Fruit fly (Drosophila melanogaster): ENCODE results near the gene CG42564.

The CG42564 gene

DNA sequence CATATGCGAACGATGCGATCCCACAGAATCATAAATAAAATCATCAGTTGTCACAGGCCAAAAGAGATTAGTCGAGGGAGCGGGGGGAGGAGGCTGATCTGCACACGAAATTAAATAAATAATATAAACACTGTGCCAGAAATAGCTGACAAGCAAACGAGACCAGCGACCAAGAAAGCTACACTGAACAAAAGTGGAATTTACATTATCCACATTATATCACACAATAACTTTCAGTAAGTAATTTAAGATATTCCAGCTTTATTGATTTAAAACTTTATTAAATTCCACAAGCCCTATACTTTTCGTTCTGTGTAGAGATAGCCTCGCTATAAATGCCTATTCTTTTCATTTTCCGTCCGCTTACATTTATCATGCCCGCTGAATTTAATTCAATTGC lies 29.9 kb downstream of the CG42564 start (continued):
- TF ChIP-seq CG11398 (GFP tag; optimal IDR thresholded peaks at IDR 0.05): peak; percentile 23
- TF ChIP-seq Dek (tag; optimal IDR thresholded peaks at IDR 0.05): peak; percentile 64
- TF ChIP-seq CG3281 (GFP tag; optimal IDR thresholded peaks at IDR 0.05): peak; percentile 77
- peak; percentile 80 for TF ChIP-seq Meics (GFP tag; optimal IDR thresholded peaks at IDR 0.05)
- TF ChIP-seq Hmr (GFP tag; optimal IDR thresholded peaks at IDR 0.05): peak; percentile 79
- no peak for TF ChIP-seq Dll (GFP tag; IDR thresholded peaks at IDR 0.05; ENCODE audit: partially characterized antibody)
- no peak for TF ChIP-seq Dp (GFP tag; optimal IDR thresholded peaks at IDR 0.05)
- no peak for TF ChIP-seq CG16813 (GFP tag; IDR thresholded peaks at IDR 0.05; ENCODE audit: partially characterized antibody)
- no peak for TF ChIP-seq Bgb (GFP tag; IDR thresholded peaks at IDR 0.05; ENCODE audit: partially characterized antibody)
- TF ChIP-seq HHEX (GFP tag; optimal IDR thresholded peaks at IDR 0.05): peak; percentile 84
- TF ChIP-seq D19B (GFP tag; optimal IDR thresholded peaks at IDR 0.05): peak; percentile 60
- TF ChIP-seq salm (tag; optimal IDR thresholded peaks at IDR 0.05): peak; percentile 59
- TF ChIP-seq Xbp1 (GFP tag; optimal IDR thresholded peaks at IDR 0.05): peak; percentile 84
- peak; percentile 71 for TF ChIP-seq Vsx1 (GFP tag; optimal IDR thresholded peaks at IDR 0.05)
- peak; percentile 86 for TF ChIP-seq unpg (GFP tag; optimal IDR thresholded peaks at IDR 0.05)
- peak; percentile 85; the same call in 1 of the 2 replicates for TF ChIP-seq CG32767 (GFP tag; IDR thresholded peaks at IDR 0.05)
- peak; percentile 43 for TF ChIP-seq ab (GFP tag; optimal IDR thresholded peaks at IDR 0.05)
- TF ChIP-seq z (GFP tag; IDR thresholded peaks at IDR 0.05): no peak
- TF ChIP-seq CG11504 (tag; optimal IDR thresholded peaks at IDR 0.05): peak; percentile 83
- TF ChIP-seq BtbVII (GFP tag; optimal IDR thresholded peaks at IDR 0.05): peak; percentile 51
- peak; percentile 60 for TF ChIP-seq CG14710 (tag; optimal IDR thresholded peaks at IDR 0.05)
- no peak for TF ChIP-seq mld (GFP tag; IDR thresholded peaks at IDR 0.05; ENCODE audit: partially characterized antibody)
- TF ChIP-seq dati (GFP tag; IDR thresholded peaks at IDR 0.05): peak; percentile 78
- no peak for TF ChIP-seq CG4360 (GFP tag; IDR thresholded peaks at IDR 0.05)
- peak; percentile 91 for TF ChIP-seq dysf (GFP tag; IDR thresholded peaks at IDR 0.05)
- TF ChIP-seq ro (GFP tag; IDR thresholded peaks at IDR 0.05): peak; percentile 65; the same call in 1 of the 2 replicates
- no peak for TF ChIP-seq CG42726 (GFP tag; IDR thresholded peaks at IDR 0.05; ENCODE audit: partially characterized antibody)
- peak; percentile 88 for TF ChIP-seq tgo (GFP tag; IDR thresholded peaks at IDR 0.05)
- TF ChIP-seq CG34224 (GFP tag; IDR thresholded peaks at IDR 0.05; ENCODE audit: partially characterized antibody): no peak
- TF ChIP-seq NFAT (GFP tag; IDR thresholded peaks at IDR 0.05): peak; percentile 72
- TF ChIP-seq Jarid2 (GFP tag; optimal IDR thresholded peaks at IDR 0.05): peak; percentile 57
- peak; percentile 70 for TF ChIP-seq CG18476 (GFP tag; optimal IDR thresholded peaks at IDR 0.05)
- peak; percentile 72 for TF ChIP-seq caup (GFP tag; optimal IDR thresholded peaks at IDR 0.05; ENCODE audit: severe bottlenecking)
- no peak for TF ChIP-seq CG33557 (GFP tag; optimal IDR thresholded peaks at IDR 0.05)
- TF ChIP-seq dm (GFP tag; optimal IDR thresholded peaks at IDR 0.05): peak; percentile 23
- TF ChIP-seq chinmo (GFP tag; IDR thresholded peaks at IDR 0.05; ENCODE audit: partially characterized antibody): no peak
- TF ChIP-seq Ada2b (GFP tag; IDR thresholded peaks at IDR 0.05): peak; percentile 89
- TF ChIP-seq CG9817 (tag; optimal IDR thresholded peaks at IDR 0.05): peak; percentile 74
- TF ChIP-seq gro (GFP tag; optimal IDR thresholded peaks at IDR 0.05): peak; percentile 23
- peak; percentile 55 to 84 for TF ChIP-seq Hr51 (GFP tag; optimal IDR thresholded peaks at IDR 0.05)
- peak; percentile 80 for TF ChIP-seq CG18262 (tag; optimal IDR thresholded peaks at IDR 0.05)
- peak; percentile 59 for TF ChIP-seq CG15011 (GFP tag; optimal IDR thresholded peaks at IDR 0.05)
- TF ChIP-seq CG10321 (GFP tag; IDR thresholded peaks at IDR 0.05): no peak
- TF ChIP-seq Mes4 (GFP tag; optimal IDR thresholded peaks at IDR 0.05): peak; percentile 40
- peak; percentile 73 for TF ChIP-seq CG6254 (GFP tag; optimal IDR thresholded peaks at IDR 0.05)
- peak; percentile 74 for TF ChIP-seq fd3F (GFP tag; optimal IDR thresholded peaks at IDR 0.05)
- TF ChIP-seq ERR (GFP tag; optimal IDR thresholded peaks at IDR 0.05): no peak
- TF ChIP-seq twi (tag; optimal IDR thresholded peaks at IDR 0.05): peak; percentile 6
- TF ChIP-seq CG8388 (GFP tag; optimal IDR thresholded peaks at IDR 0.05): peak; percentile 81

All from whole organism, embryonic.